Worm (Caenorhabditis elegans) whole organism, L2 larva: ENCODE measurements around the gene math-42.

Source experiments
- ZK546.5 ChIP-seq: sonication (generic microtip); optimal IDR thresholded peaks from 2 replicates; lab custom pipeline; 2017; ENCODE audit warnings: missing biosample characterization, missing genetic modification characterization
- aly-2 ChIP-seq: fragments of 150-350 bp; optimal IDR thresholded peaks from 2 replicates; lab custom pipeline; 2014; ENCODE audit warnings: missing biosample characterization, missing genetic modification characterization
- ama-1 ChIP-seq: fragments of 150-350 bp; optimal IDR thresholded peaks from 2 replicates; lab custom pipeline; 2018; ENCODE audit warnings: inconsistent platforms
- elt-1 ChIP-seq: fragments of 150-350 bp; optimal IDR thresholded peaks from 2 replicates; lab custom pipeline; 2014; ENCODE audit warnings: missing biosample characterization, missing genetic modification characterization
- lin-11 ChIP-seq: fragments of 150-350 bp; sonication (generic microtip); optimal IDR thresholded peaks from 2 replicates; lab custom pipeline; 2014; ENCODE audit warnings: missing biosample characterization, missing genetic modification characterization, inconsistent platforms, mixed read lengths
- nhr-10 ChIP-seq: sonication (generic microtip); optimal IDR thresholded peaks from 2 replicates; lab custom pipeline; 2017; ENCODE audit warnings: missing biosample characterization, missing genetic modification characterization
- nhr-11 ChIP-seq: fragments of 150-350 bp; optimal IDR thresholded peaks from 2 replicates; lab custom pipeline; 2014; ENCODE audit warnings: missing biosample characterization, missing genetic modification characterization
- nhr-21 ChIP-seq: fragments of 150-350 bp; optimal IDR thresholded peaks from 2 replicates; lab custom pipeline; 2014; ENCODE audit warnings: missing biosample characterization, missing genetic modification characterization
- nhr-77 ChIP-seq: fragments of 150-350 bp; optimal IDR thresholded peaks from 2 replicates; lab custom pipeline; 2014; ENCODE audit warnings: missing biosample characterization, missing genetic modification characterization
- sem-4 ChIP-seq: fragments of 150-350 bp; optimal IDR thresholded peaks from 2 replicates; lab custom pipeline; 2014; ENCODE audit warnings: missing biosample characterization, missing genetic modification reagents, missing genetic modification characterization
- skn-1 ChIP-seq: sonication (generic microtip); optimal IDR thresholded peaks from 2 replicates; lab custom pipeline; 2017; ENCODE audit warnings: missing biosample characterization, missing genetic modification characterization
- snpc-4 ChIP-seq: fragments of 150-350 bp; optimal IDR thresholded peaks from 2 replicates; lab custom pipeline; 2014; ENCODE audit warnings: missing biosample characterization, missing genetic modification characterization
- unc-39 ChIP-seq: fragments of 150-350 bp; optimal IDR thresholded peaks from 2 replicates; lab custom pipeline; 2014; ENCODE audit warnings: missing biosample characterization, missing genetic modification characterization

ce11 chrII:2152455-2152854 is 52.7 kb downstream of the math-42 start:
- TF ChIP-seq unc-39 (tag; lab: Kevin White, UChicago) (no peak), nhr-77 (tag; lab: Kevin White, UChicago) (no peak), nhr-11 (no peak), sem-4 (no peak), ZK546.5 (no peak), lin-11 (tag; lab: Kevin White, UChicago) (no peak), nhr-10 (tag; lab: Kevin White, UChicago) (no peak), elt-1 (tag; lab: Kevin White, UChicago) (no peak), snpc-4 (no peak), nhr-21 (tag; lab: Kevin White, UChicago) (no peak), skn-1 (tag; lab: Kevin White, UChicago) (no peak), ama-1 (lab: Kevin White, UChicago) (no peak), aly-2 (tag; lab: Kevin White, UChicago) (no peak)
